Worm (Caenorhabditis elegans) whole organism, L3 larva: ENCODE data around the gene ufd-3.

Experiments
- R02D3.7 ChIP-seq: fragments of 150-350 bp; optimal IDR thresholded peaks from 2 replicates; lab custom pipeline; 2014; ENCODE audit warnings: missing biosample characterization, missing genetic modification characterization
- ama-1 ChIP-seq: fragments of 150-350 bp; optimal IDR thresholded peaks from 2 replicates; lab custom pipeline; 2018
- ceh-82 ChIP-seq: fragments of 150-350 bp; optimal IDR thresholded peaks from 2 replicates; lab custom pipeline; 2014; ENCODE audit warnings: missing biosample characterization, missing genetic modification characterization
- ceh-9 ChIP-seq: sonication (generic microtip); optimal IDR thresholded peaks from 2 replicates; lab custom pipeline; 2018; ENCODE audit warnings: missing biosample characterization, missing genetic modification characterization
- elt-1 ChIP-seq: fragments of 150-350 bp; optimal IDR thresholded peaks from 2 replicates; lab custom pipeline; 2014; ENCODE audit warnings: missing biosample characterization, missing genetic modification characterization
- eor-1 ChIP-seq, 2 experiments: fragments of 150-350 bp; optimal IDR thresholded peaks; 2 replicates each; lab custom pipeline; 2014 to 2018; ENCODE audit warnings: missing biosample characterization in 2 of 2, missing genetic modification characterization in 2 of 2
- fkh-10 ChIP-seq: sonication (generic microtip); optimal IDR thresholded peaks from 2 replicates; lab custom pipeline; 2017; ENCODE audit warnings: missing biosample characterization, missing genetic modification reagents, missing genetic modification characterization
- mdl-1 ChIP-seq: fragments of 150-350 bp; optimal IDR thresholded peaks from 2 replicates; lab custom pipeline; 2014; ENCODE audit warnings: missing biosample characterization, missing genetic modification characterization
- nhr-25 ChIP-seq: sonication (generic microtip); optimal IDR thresholded peaks from 2 replicates; lab custom pipeline; 2017; ENCODE audit warnings: missing biosample characterization, missing genetic modification characterization
- nhr-76 ChIP-seq: fragments of 150-350 bp; sonication (generic microtip); optimal IDR thresholded peaks from 5 replicates; lab custom pipeline; 2014; ENCODE audit warnings: missing biosample characterization, missing genetic modification characterization
- pqm-1 ChIP-seq: fragments of 150-350 bp; optimal IDR thresholded peaks from 2 replicates; lab custom pipeline; 2017; ENCODE audit warnings: missing biosample characterization, missing genetic modification characterization, inconsistent platforms
- snpc-4 ChIP-seq: fragments of 150-350 bp; optimal IDR thresholded peaks from 2 replicates; lab custom pipeline; 2014; ENCODE audit warnings: missing biosample characterization, missing genetic modification characterization
- zag-1 ChIP-seq: fragments of 150-350 bp; optimal IDR thresholded peaks from 2 replicates; lab custom pipeline; 2014; ENCODE audit warnings: missing biosample characterization, missing genetic modification characterization
- ztf-11 ChIP-seq: fragments of 150-350 bp; optimal IDR thresholded peaks from 2 replicates; lab custom pipeline; 2014; ENCODE audit warnings: missing biosample characterization, missing genetic modification characterization

ce11 chrII:9981760-9982159, 41.2 kb downstream of the ufd-3 start, which contains the start of gene sdz-38:
- TF ChIP-seq elt-1 (tag; lab: Kevin White, UChicago) = no peak
- TF ChIP-seq snpc-4 = no peak
- TF ChIP-seq ceh-82 (tag; lab: Kevin White, UChicago) = no peak
- TF ChIP-seq pqm-1 (tag; lab: Kevin White, UChicago) = no peak
- TF ChIP-seq zag-1 (tag; lab: Kevin White, UChicago) = no peak
- TF ChIP-seq fkh-10 (GFP tag; lab: Kevin White, UChicago) = no peak
- no peak for TF ChIP-seq nhr-25 (tag; lab: Kevin White, UChicago)
- TF ChIP-seq eor-1 (tag; optimal IDR thresholded peaks at IDR 0.05; lab: Kevin White, UChicago) = no peak
- TF ChIP-seq ceh-9 (tag; lab: Kevin White, UChicago) = no peak
- no peak for TF ChIP-seq ama-1 (lab: Kevin White, UChicago)
- TF ChIP-seq ztf-11 (tag; lab: Kevin White, UChicago) = no peak
- TF ChIP-seq R02D3.7 (tag; lab: Kevin White, UChicago) = no peak
- no peak for TF ChIP-seq nhr-76 (tag; lab: Kevin White, UChicago)
- TF ChIP-seq mdl-1 (tag; lab: Kevin White, UChicago) = no peak
